Worm (Caenorhabditis elegans) whole organism, early embryonic: ENCODE measurements around the gene cdd-2.

ENCODE experiments used
- B0310.2 ChIP-seq: sonication (generic microtip); optimal IDR thresholded peaks from 2 replicates; lab custom pipeline; 2016; ENCODE audit warnings: mild to moderate bottlenecking, missing genetic modification characterization, missing compliant biosample characterization
- F13C5.2 ChIP-seq: sonication (generic microtip); optimal IDR thresholded peaks from 2 replicates; lab custom pipeline; 2017; ENCODE audit warnings: mild to moderate bottlenecking, missing genetic modification characterization, inconsistent platforms, missing compliant biosample characterization
- aly-1 ChIP-seq: sonication (generic microtip); optimal IDR thresholded peaks from 2 replicates; lab custom pipeline; 2016; ENCODE audit warnings: missing genetic modification characterization, missing compliant biosample characterization
- ama-1 ChIP-seq: fragments of 150-350 bp; optimal IDR thresholded peaks from 2 replicates; lab custom pipeline; 2014
- ceh-13 ChIP-seq: fragments of 200-800 bp; sonication (Bioruptor generic); optimal IDR thresholded peaks from 2 replicates; lab custom pipeline; 2018; ENCODE audit warnings: mild to moderate bottlenecking, missing genetic modification characterization, missing compliant biosample characterization
- ceh-36 ChIP-seq: sonication (generic microtip); optimal IDR thresholded peaks from 2 replicates; lab custom pipeline; 2016; ENCODE audit warnings: missing genetic modification characterization, inconsistent platforms, missing compliant biosample characterization
- ets-7 ChIP-seq: sonication (generic microtip); optimal IDR thresholded peaks from 2 replicates; lab custom pipeline; 2016; ENCODE audit warnings: missing genotype, missing genetic modification characterization, missing compliant biosample characterization
- flt-1 ChIP-seq: fragments of 200-800 bp; sonication (Bioruptor generic); IDR thresholded peaks from 2 replicates; pipeline ENCODE4 v1.3.6; 2022; ENCODE audit warnings: missing genetic modification characterization, missing compliant biosample characterization
- hmbx-1 ChIP-seq: sonication (generic microtip); optimal IDR thresholded peaks from 2 replicates; lab custom pipeline; 2016; ENCODE audit warnings: mild to moderate bottlenecking, missing genetic modification characterization, missing compliant biosample characterization
- hmg-4 ChIP-seq: fragments of 200-800 bp; sonication (Bioruptor generic); optimal IDR thresholded peaks from 2 replicates; lab custom pipeline; 2018; ENCODE audit warnings: mild to moderate bottlenecking, missing genetic modification characterization, missing compliant biosample characterization
- hnd-1 ChIP-seq: sonication (generic microtip); optimal IDR thresholded peaks from 2 replicates; lab custom pipeline; 2016; ENCODE audit warnings: missing genetic modification characterization, missing compliant biosample characterization
- pes-1 ChIP-seq: fragments of 200-800 bp; sonication (Bioruptor generic); IDR thresholded peaks from 2 replicates; pipeline ENCODE4 v1.3.6; 2022; ENCODE audit warnings: missing genetic modification reagents, missing genetic modification characterization, missing compliant biosample characterization
- scrt-1 ChIP-seq: fragments of 200-800 bp; sonication (Bioruptor generic); IDR thresholded peaks from 2 replicates; pipeline ENCODE4 v1.3.6; 2022; ENCODE audit warnings: missing genetic modification characterization, missing compliant biosample characterization
- sea-1 ChIP-seq: fragments of 200-800 bp; sonication (Bioruptor generic); conservative IDR thresholded peaks from 2 replicates; pipeline ENCODE4 v1.3.6; 2022; ENCODE audit warnings: missing genetic modification characterization, missing compliant biosample characterization
- tbx-11 ChIP-seq: fragments of 200-800 bp; sonication (Bioruptor generic); IDR thresholded peaks from 2 replicates; pipeline ENCODE4 v1.3.6; 2022; ENCODE audit warnings: missing genetic modification characterization, missing compliant biosample characterization
- tbx-37 ChIP-seq: fragments of 200-800 bp; sonication (Bioruptor generic); conservative IDR thresholded peaks from 2 replicates; pipeline ENCODE4 v1.3.6; 2022; ENCODE audit warnings: missing genetic modification reagents, missing genetic modification characterization, missing compliant biosample characterization
- tra-4 ChIP-seq: sonication (generic microtip); optimal IDR thresholded peaks from 2 replicates; lab custom pipeline; 2017; ENCODE audit warnings: missing genetic modification characterization, missing compliant biosample characterization

Gene cdd-2

ce11 chrIV:7520258-7520657 is 27.4 kb downstream of the cdd-2 start:
- TF ChIP-seq sea-1 (GFP tag; lab: Robert Waterston, UW) = no peak
- TF ChIP-seq F13C5.2 = no peak
- TF ChIP-seq flt-1 (GFP tag; lab: Robert Waterston, UW) = no peak
- TF ChIP-seq hnd-1 (tag; lab: Kevin White, UChicago) = no peak
- no peak for TF ChIP-seq scrt-1 (GFP tag; lab: Robert Waterston, UW)
- no peak for TF ChIP-seq aly-1 (tag; lab: Kevin White, UChicago)
- no peak for TF ChIP-seq ets-7 (tag; lab: Kevin White, UChicago)
- no peak for TF ChIP-seq ama-1 (lab: Kevin White, UChicago)
- no peak for TF ChIP-seq tbx-11 (GFP tag; lab: Robert Waterston, UW)

ce11 chrIV:7516167-7516566 is 31.5 kb downstream of the cdd-2 start, which contains the start of the genes R05G6.9 and R05G6.3:
TSS of gene R05G6.9 (minus strand) at chrIV:7516267.
TSS of gene R05G6.3 (plus strand) at chrIV:7516552.
- no peak for TF ChIP-seq ceh-13
- no peak for TF ChIP-seq hmbx-1 (tag; lab: Kevin White, UChicago)
- no peak for TF ChIP-seq scrt-1 (GFP tag; lab: Robert Waterston, UW)
- TF ChIP-seq tbx-37 = no peak
- TF ChIP-seq ets-7 (tag; lab: Kevin White, UChicago) = no peak
- TF ChIP-seq sea-1 (GFP tag; lab: Robert Waterston, UW) = no peak
- TF ChIP-seq ceh-36 = no peak
- no peak for TF ChIP-seq tra-4 (tag; lab: Kevin White, UChicago)
- no peak for TF ChIP-seq aly-1 (tag; lab: Kevin White, UChicago)
- TF ChIP-seq B0310.2 (tag; lab: Kevin White, UChicago) = no peak
- no peak for TF ChIP-seq tbx-11 (GFP tag; lab: Robert Waterston, UW)

ce11 chrIV:7512617-7513233 is 35.0 kb downstream of the cdd-2 start, which contains the start of the genes plc-4 and R05G6.4:
TSS of gene plc-4 (minus strand) at chrIV:7512667.
TSS of gene R05G6.4 (plus strand) at chrIV:7513233.
- TF ChIP-seq sea-1 (GFP tag; lab: Robert Waterston, UW) (no peak), ets-7 (tag; lab: Kevin White, UChicago) (no peak), hnd-1 (tag; lab: Kevin White, UChicago) (no peak)

ce11 chrIV:7510829-7511228 is 36.9 kb downstream of the cdd-2 start:
- TF ChIP-seq hnd-1 (tag; lab: Kevin White, UChicago) = no peak
- no peak for TF ChIP-seq aly-1 (tag; lab: Kevin White, UChicago)
- TF ChIP-seq hmbx-1 (tag; lab: Kevin White, UChicago) = no peak
- TF ChIP-seq flt-1 (GFP tag; lab: Robert Waterston, UW) = no peak
- no peak for TF ChIP-seq B0310.2 (tag; lab: Kevin White, UChicago)
- TF ChIP-seq F13C5.2 = no peak
- no peak for TF ChIP-seq pes-1
- no peak for TF ChIP-seq hmg-4 (GFP tag; lab: Kevin White, UChicago)
- TF ChIP-seq ceh-13 = no peak
- TF ChIP-seq ets-7 (tag; lab: Kevin White, UChicago) = no peak
- no peak for TF ChIP-seq ama-1 (lab: Kevin White, UChicago)
- no peak for TF ChIP-seq tbx-11 (GFP tag; lab: Robert Waterston, UW)
- no peak for TF ChIP-seq ceh-36
- TF ChIP-seq tra-4 (tag; lab: Kevin White, UChicago) = no peak
- TF ChIP-seq tbx-37 = no peak
- no peak for TF ChIP-seq scrt-1 (GFP tag; lab: Robert Waterston, UW)
- no peak for TF ChIP-seq sea-1 (GFP tag; lab: Robert Waterston, UW)

ce11 chrIV:7508850-7509249 is 38.8 kb downstream of the cdd-2 start:
- TF ChIP-seq sea-1 (GFP tag; lab: Robert Waterston, UW) (no peak), flt-1 (GFP tag; lab: Robert Waterston, UW) (no peak), aly-1 (tag; lab: Kevin White, UChicago) (no peak), ceh-13 (no peak), ets-7 (tag; lab: Kevin White, UChicago) (no peak), ama-1 (lab: Kevin White, UChicago) (no peak), pes-1 (no peak), ceh-36 (no peak), hnd-1 (tag; lab: Kevin White, UChicago) (no peak), hmbx-1 (tag; lab: Kevin White, UChicago) (no peak), tra-4 (tag; lab: Kevin White, UChicago) (no peak), scrt-1 (GFP tag; lab: Robert Waterston, UW) (no peak), F13C5.2 (no peak)

ce11 chrIV:7507841-7508509 is 39.7 kb downstream of the cdd-2 start, which contains the start of the genes vdac-1 and R05G6.5:
TSS of gene vdac-1 (minus strand) at chrIV:7507891.
TSS of gene R05G6.5 (plus strand) at chrIV:7508367.
- TF ChIP-seq tra-4 (tag; lab: Kevin White, UChicago) (no peak), hnd-1 (tag; lab: Kevin White, UChicago) (no peak), F13C5.2 (no peak), scrt-1 (GFP tag; lab: Robert Waterston, UW) (no peak), tbx-37 (no peak), pes-1 (no peak), ceh-36 (no peak)

ce11 chrIV:7507305-7507704 is 40.4 kb downstream of the cdd-2 start:
- no peak for TF ChIP-seq hmg-4 (GFP tag; lab: Kevin White, UChicago)
- no peak for TF ChIP-seq flt-1 (GFP tag; lab: Robert Waterston, UW)
- TF ChIP-seq pes-1 = no peak
- no peak for TF ChIP-seq tra-4 (tag; lab: Kevin White, UChicago)
- no peak for TF ChIP-seq scrt-1 (GFP tag; lab: Robert Waterston, UW)
- TF ChIP-seq sea-1 (GFP tag; lab: Robert Waterston, UW) = no peak
- TF ChIP-seq ama-1 (lab: Kevin White, UChicago) = no peak
- no peak for TF ChIP-seq hmbx-1 (tag; lab: Kevin White, UChicago)
- no peak for TF ChIP-seq ets-7 (tag; lab: Kevin White, UChicago)
- TF ChIP-seq B0310.2 (tag; lab: Kevin White, UChicago) = no peak
